Fruit fly (Drosophila melanogaster) whole organism, embryonic: ENCODE data around the gene TpnC25D.
A peak's percentile ranks its signal among the peaks of the same experiment; 100 is the strongest.

Experiments used
- Atf-2 ChIP-seq: fragments of 200-800 bp; sonication (Bioruptor generic); optimal IDR thresholded peaks from 2 replicates; lab custom pipeline; 2016; ENCODE audit warnings: missing biosample characterization, missing genetic modification characterization
- Bgb ChIP-seq: fragments of 200-800 bp; sonication (Bioruptor generic); IDR thresholded peaks from 2 replicates; pipeline ENCODE4 v1.3.6; 2022; ENCODE audit warnings: missing biosample characterization, missing genetic modification characterization; ENCODE audit not compliant: partially characterized antibody
- CG11695 ChIP-seq: fragments of 200-800 bp; sonication (Bioruptor generic); IDR thresholded peaks from 3 replicates; pipeline ENCODE4 v1.3.6; 2022; ENCODE audit warnings: missing biosample characterization, missing genetic modification characterization
- CG12299 ChIP-seq: fragments of 200-800 bp; sonication (Bioruptor generic); optimal IDR thresholded peaks from 2 replicates; lab custom pipeline; 2018; ENCODE audit warnings: missing biosample characterization, mild to moderate bottlenecking, missing genetic modification characterization
- CG13424 ChIP-seq: fragments of 200-800 bp; sonication (Bioruptor generic); optimal IDR thresholded peaks from 2 replicates; lab custom pipeline; 2019; ENCODE audit warnings: missing biosample characterization, mild to moderate bottlenecking, missing genetic modification characterization, moderate library complexity
- CG15514 ChIP-seq: fragments of 200-800 bp; sonication (Bioruptor generic); optimal IDR thresholded peaks from 3 replicates; lab custom pipeline; 2017; ENCODE audit warnings: missing biosample characterization, missing genetic modification characterization, mild to moderate bottlenecking, moderate library complexity, missing genetic modification reagents
- CG15696 ChIP-seq: fragments of 200-800 bp; sonication (Bioruptor generic); optimal IDR thresholded peaks from 2 replicates; lab custom pipeline; 2019; ENCODE audit warnings: missing biosample characterization, mild to moderate bottlenecking, missing genetic modification characterization, moderate library complexity
- CG16813 ChIP-seq: fragments of 200-800 bp; sonication (Bioruptor generic); IDR thresholded peaks from 3 replicates; pipeline ENCODE4 v1.3.6; 2022; ENCODE audit warnings: missing biosample characterization, missing genetic modification characterization; ENCODE audit not compliant: partially characterized antibody
- CG17186 ChIP-seq: fragments of 200-800 bp; sonication (Bioruptor generic); optimal IDR thresholded peaks from 3 replicates; lab custom pipeline; 2017; ENCODE audit warnings: missing biosample characterization, missing genetic modification reagents, missing genetic modification characterization
- CG17328 ChIP-seq: fragments of 200-800 bp; sonication (Bioruptor generic); IDR thresholded peaks from 2 replicates; pipeline ENCODE4 v1.3.6; 2022; ENCODE audit warnings: missing biosample characterization, missing genetic modification characterization
- CG17912 ChIP-seq: fragments of 200-800 bp; sonication (Bioruptor generic); optimal IDR thresholded peaks from 2 replicates; lab custom pipeline; 2018; ENCODE audit warnings: missing biosample characterization, mild to moderate bottlenecking, missing genetic modification characterization
- CG18619 ChIP-seq: fragments of 200-800 bp; sonication (Bioruptor generic); optimal IDR thresholded peaks from 3 replicates; lab custom pipeline; 2017; ENCODE audit warnings: missing biosample characterization, mild to moderate bottlenecking, missing genetic modification characterization
- CG2129 ChIP-seq: fragments of 200-800 bp; sonication (Bioruptor generic); IDR thresholded peaks from 2 replicates; pipeline ENCODE4 v1.3.6; 2022; ENCODE audit warnings: missing biosample characterization, missing genetic modification characterization; ENCODE audit not compliant: partially characterized antibody
- CG31224 ChIP-seq: fragments of 200-800 bp; sonication (Bioruptor generic); IDR thresholded peaks from 2 replicates; pipeline ENCODE4 v1.3.6; 2022; ENCODE audit warnings: missing biosample characterization, missing genetic modification characterization
- CG31388 ChIP-seq: fragments of 200-800 bp; sonication (Bioruptor generic); optimal IDR thresholded peaks from 2 replicates; lab custom pipeline; 2016; ENCODE audit warnings: missing biosample characterization, missing genetic modification characterization
- CG33557 ChIP-seq: fragments of 200-800 bp; sonication (Bioruptor generic); optimal IDR thresholded peaks from 2 replicates; lab custom pipeline; 2019; ENCODE audit warnings: missing biosample characterization, mild to moderate bottlenecking, missing genetic modification characterization, moderate library complexity
- CG34422 ChIP-seq: fragments of 200-800 bp; sonication (Bioruptor generic); IDR thresholded peaks from 3 replicates; pipeline ENCODE4 v1.3.6; 2022; ENCODE audit warnings: missing biosample characterization, missing genetic modification characterization
- CG3995 ChIP-seq: fragments of 200-800 bp; sonication (Bioruptor generic); optimal IDR thresholded peaks from 3 replicates; lab custom pipeline; 2016; ENCODE audit warnings: missing biosample characterization, missing genetic modification characterization
- CG4424 ChIP-seq: fragments of 200-800 bp; sonication (Bioruptor generic); optimal IDR thresholded peaks from 3 replicates; lab custom pipeline; 2016; ENCODE audit warnings: missing biosample characterization, missing genetic modification characterization
- CG6791 ChIP-seq: fragments of 200-800 bp; sonication (Bioruptor generic); IDR thresholded peaks from 3 replicates; pipeline ENCODE4 v1.3.6; 2022; ENCODE audit warnings: missing biosample characterization, missing genetic modification characterization; ENCODE audit not compliant: partially characterized antibody
- CG8924 ChIP-seq: fragments of 200-800 bp; optimal IDR thresholded peaks from 3 replicates; lab custom pipeline; 2019; ENCODE audit warnings: missing biosample characterization, mild to moderate bottlenecking, missing genetic modification characterization, moderate library complexity
- Camta ChIP-seq: fragments of 200-800 bp; sonication (Bioruptor generic); optimal IDR thresholded peaks from 2 replicates; lab custom pipeline; 2016; ENCODE audit warnings: missing biosample characterization, missing genetic modification characterization
- E2f1 ChIP-seq: fragments of 200-800 bp; sonication (Bioruptor generic); IDR thresholded peaks from 2 replicates; pipeline ENCODE4 v1.3.6; 2022; ENCODE audit warnings: missing biosample characterization, missing genetic modification characterization
- Elba2 ChIP-seq: fragments of 200-800 bp; sonication (Bioruptor generic); optimal IDR thresholded peaks from 3 replicates; lab custom pipeline; 2016; ENCODE audit warnings: missing biosample characterization, missing genetic modification characterization
- Gsc ChIP-seq: fragments of 200-800 bp; sonication (Bioruptor generic); IDR thresholded peaks from 2 replicates; pipeline ENCODE4 v1.3.6; 2022; ENCODE audit warnings: missing biosample characterization, missing genetic modification characterization
- Gug ChIP-seq: fragments of 200-800 bp; sonication (Bioruptor generic); IDR thresholded peaks from 4 replicates; pipeline ENCODE4 v1.3.6; 2022; ENCODE audit warnings: missing biosample characterization, missing genetic modification characterization
- Mrtf ChIP-seq: fragments of 200-800 bp; sonication (Bioruptor generic); IDR thresholded peaks from 3 replicates; pipeline ENCODE4 v1.3.6; 2022; ENCODE audit warnings: missing biosample characterization, missing genetic modification characterization
- Ravus ChIP-seq: fragments of 200-800 bp; sonication (Bioruptor generic); IDR thresholded peaks from 2 replicates; pipeline ENCODE4 v1.3.6; 2022; ENCODE audit warnings: missing biosample characterization, missing genetic modification characterization
- Sin3A ChIP-seq: fragments of >200 bp; optimal IDR thresholded peaks from 2 replicates; lab custom pipeline; 2018
- Sox100B ChIP-seq: fragments of 200-800 bp; sonication (Bioruptor generic); optimal IDR thresholded peaks from 3 replicates; lab custom pipeline; 2018; ENCODE audit warnings: missing biosample characterization, mild to moderate bottlenecking, missing genetic modification characterization
- Sry-δ ChIP-seq: fragments of 200-800 bp; sonication (Bioruptor generic); optimal IDR thresholded peaks from 2 replicates; lab custom pipeline; 2016; ENCODE audit warnings: missing biosample characterization, missing genetic modification characterization
- Usf ChIP-seq: fragments of 200-800 bp; sonication (Bioruptor generic); optimal IDR thresholded peaks from 2 replicates; lab custom pipeline; 2017; ENCODE audit warnings: missing genotype, missing biosample characterization, missing genetic modification characterization
- abd-A ChIP-seq: fragments of 200-800 bp; sonication (Bioruptor generic); optimal IDR thresholded peaks from 3 replicates; lab custom pipeline; 2019; ENCODE audit warnings: missing biosample characterization, mild to moderate bottlenecking, missing genetic modification characterization, moderate library complexity
- dm ChIP-seq: fragments of 200-800 bp; sonication (Bioruptor generic); optimal IDR thresholded peaks from 3 replicates; lab custom pipeline; 2016; ENCODE audit warnings: missing biosample characterization, missing genetic modification characterization
- ems ChIP-seq: fragments of 200-800 bp; sonication (Bioruptor generic); optimal IDR thresholded peaks from 3 replicates; lab custom pipeline; 2016; ENCODE audit warnings: missing biosample characterization, missing genetic modification characterization
- gfzf ChIP-seq: fragments of 200-800 bp; sonication (Bioruptor generic); optimal IDR thresholded peaks from 2 replicates; lab custom pipeline; 2016; ENCODE audit warnings: missing biosample characterization, mild to moderate bottlenecking, missing genetic modification characterization, moderate library complexity
- gsb-n ChIP-seq: fragments of 200-800 bp; sonication (Bioruptor generic); optimal IDR thresholded peaks from 3 replicates; lab custom pipeline; 2018; ENCODE audit warnings: missing biosample characterization, mild to moderate bottlenecking, missing genetic modification characterization
- gt ChIP-seq: fragments of 200-800 bp; sonication (Bioruptor generic); IDR thresholded peaks from 2 replicates; pipeline ENCODE4 v1.3.6; 2022; ENCODE audit warnings: missing biosample characterization, missing genetic modification characterization
- pan ChIP-seq, 4 experiments: fragments of >200 bp in 3 of 4; fragments of 200-800 bp in 1 of 4; sonication (Bioruptor generic) in 1 of 4; optimal IDR thresholded peaks in 3 of 4; IDR thresholded peaks in 1 of 4; 2 replicates each; pipeline versions ENCODE4 v1.3.6 to Lab custom; 2017 to 2022; ENCODE audit warnings: missing biosample characterization in 2 of 4, missing genetic modification characterization in 2 of 4, mixed read lengths in 1 of 4
- phol ChIP-seq: fragments of 200-800 bp; sonication (Bioruptor generic); optimal IDR thresholded peaks from 3 replicates; lab custom pipeline; 2018; ENCODE audit warnings: missing biosample characterization, mild to moderate bottlenecking, missing genetic modification characterization, moderate library complexity
- ranshi ChIP-seq: fragments of 200-800 bp; sonication (Bioruptor generic); IDR thresholded peaks from 2 replicates; pipeline ENCODE4 v1.3.6; 2022; ENCODE audit warnings: missing biosample characterization, missing genetic modification characterization
- schlank ChIP-seq: fragments of 200-800 bp; sonication (Bioruptor generic); optimal IDR thresholded peaks from 2 replicates; lab custom pipeline; 2018; ENCODE audit warnings: missing biosample characterization, mild to moderate bottlenecking, missing genetic modification characterization
- seq ChIP-seq: fragments of 200-800 bp; sonication (Bioruptor generic); IDR thresholded peaks from 2 replicates; pipeline ENCODE4 v1.3.6; 2022; ENCODE audit warnings: missing biosample characterization, missing genetic modification characterization
- slbo ChIP-seq: fragments of 200-800 bp; sonication (Bioruptor generic); IDR thresholded peaks from 2 replicates; pipeline ENCODE4 v1.3.6; 2022; ENCODE audit warnings: missing biosample characterization, missing genetic modification characterization
- slp2 ChIP-seq: fragments of 200-800 bp; sonication (Bioruptor generic); optimal IDR thresholded peaks from 2 replicates; lab custom pipeline; 2016; ENCODE audit warnings: missing biosample characterization, missing genetic modification characterization
- tio ChIP-seq: fragments of 200-800 bp; sonication (Bioruptor generic); optimal IDR thresholded peaks from 2 replicates; lab custom pipeline; 2017; ENCODE audit warnings: missing biosample characterization, missing genetic modification characterization, inconsistent platforms
- wdn ChIP-seq: fragments of 200-800 bp; sonication (Bioruptor generic); IDR thresholded peaks from 2 replicates; pipeline ENCODE4 v1.3.6; 2022; ENCODE audit warnings: missing biosample characterization, missing genetic modification characterization
- wek ChIP-seq: fragments of 200-800 bp; sonication (Bioruptor generic); optimal IDR thresholded peaks from 3 replicates; lab custom pipeline; 2018; ENCODE audit warnings: missing biosample characterization, mild to moderate bottlenecking, missing genetic modification characterization, moderate library complexity
- zfh1 ChIP-seq: fragments of 200-800 bp; sonication (Bioruptor generic); IDR thresholded peaks from 3 replicates; pipeline ENCODE4 v1.3.6; 2022; ENCODE audit warnings: missing biosample characterization, missing genetic modification characterization

TpnC25D gene

DNA sequence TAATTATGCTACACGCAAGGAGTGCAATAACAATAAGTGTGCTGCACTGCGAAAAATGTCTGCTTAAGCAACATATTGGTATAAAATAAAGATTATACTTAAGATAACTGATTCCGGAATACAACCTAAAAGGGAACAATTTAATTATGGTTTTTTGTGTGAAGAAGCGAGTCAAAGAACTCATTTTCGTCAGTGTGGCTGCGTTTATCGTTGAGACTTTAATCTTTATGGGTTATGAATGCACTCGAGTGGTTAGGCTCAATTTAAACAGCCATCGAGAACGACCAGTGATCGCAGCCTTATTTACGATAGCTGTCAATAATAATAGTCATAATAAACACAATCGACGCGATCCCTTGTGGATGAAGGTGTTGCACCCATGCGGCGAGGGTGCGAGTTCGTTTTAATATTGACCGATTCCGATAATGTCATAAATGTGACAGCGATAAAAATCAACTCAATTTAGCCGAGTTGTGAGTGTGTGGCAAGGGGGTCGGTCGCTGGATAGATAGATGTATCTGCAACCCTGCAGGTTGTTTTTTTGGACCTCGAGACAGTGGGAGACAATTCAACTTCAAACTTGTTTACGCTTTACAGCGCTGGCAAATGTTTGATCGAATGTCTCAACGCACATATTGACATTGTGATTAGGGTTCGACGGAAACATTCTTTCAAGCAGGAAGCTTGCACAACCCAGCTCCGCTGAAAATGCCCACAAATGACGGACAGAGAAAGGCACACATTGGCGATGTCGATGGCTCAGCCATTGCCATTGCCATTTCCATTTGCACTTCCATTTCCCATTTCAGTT lies 39.7 kb downstream of the TpnC25D start (continued):
- TF ChIP-seq CG12299 (no peak), wek (GFP tag; lab: Kevin White, UChicago) (peak; percentile 59), slp2 (GFP tag; lab: Kevin White, UChicago) (peak; percentile 3), pan (optimal IDR thresholded peaks at IDR 0.05; lab: Kevin White, UChicago) (no peak), pan (GFP tag; optimal IDR thresholded peaks at IDR 0.05 in 1 of 2, IDR thresholded peaks at IDR 0.05 in 1 of 2) (peak in 1 of 2 experiments; percentile 54), CG13424 (tag; lab: Kevin White, UChicago) (peak; percentile 34), CG17186 (GFP tag; lab: Kevin White, UChicago) (peak; percentile 36), CG11695 (GFP tag; lab: Robert Waterston, UW) (no peak), CG18619 (no peak), Mrtf (GFP tag; lab: Robert Waterston, UW) (no peak), CG6791 (GFP tag; lab: Robert Waterston, UW) (no peak), CG33557 (GFP tag; lab: Kevin White, UChicago) (peak; percentile 90), Gsc (GFP tag; lab: Robert Waterston, UW) (no peak), Gug (GFP tag; lab: Robert Waterston, UW) (peak; percentile 15; the same call in 1 of the 4 replicates), ranshi (GFP tag; lab: Robert Waterston, UW) (no peak), CG8924 (tag; lab: Kevin White, UChicago) (peak; percentile 41), tio (GFP tag; lab: Kevin White, UChicago) (peak; percentile 30), CG2129 (no peak), CG4424 (GFP tag; lab: Kevin White, UChicago) (peak; percentile 39), abd-A (tag; lab: Kevin White, UChicago) (peak; percentile 29), CG31388 (no peak), CG17912 (GFP tag; lab: Kevin White, UChicago) (no peak), CG15514 (no peak), Atf-2 (GFP tag; lab: Kevin White, UChicago) (peak; percentile 3), gt (GFP tag; lab: Robert Waterston, UW) (no peak), ems (peak; percentile 5), schlank (tag; lab: Kevin White, UChicago) (no peak), gfzf (GFP tag; lab: Kevin White, UChicago) (no peak), Bgb (no peak), slbo (GFP tag; lab: Robert Waterston, UW) (no peak; the same call in 1 of the 2 replicates), Usf (GFP tag; lab: Kevin White, UChicago) (no peak), Sry-δ (GFP tag; lab: Kevin White, UChicago) (no peak), Camta (GFP tag; lab: Kevin White, UChicago) (peak; percentile 28), phol (tag; lab: Kevin White, UChicago) (peak; percentile 33), wdn (GFP tag; lab: Robert Waterston, UW) (no peak), CG17328 (GFP tag; lab: Robert Waterston, UW) (peak; percentile 65), CG3995 (GFP tag; lab: Kevin White, UChicago) (no peak), seq (no peak), CG15696 (tag; lab: Kevin White, UChicago) (peak; percentile 86), CG31224 (GFP tag; lab: Robert Waterston, UW) (no peak), Ravus (no peak), Elba2 (GFP tag; lab: Kevin White, UChicago) (no peak), E2f1 (GFP tag; lab: Robert Waterston, UW) (no peak; the same call in 1 of the 2 replicates), dm (GFP tag; lab: Kevin White, UChicago) (no peak), CG34422 (GFP tag; lab: Robert Waterston, UW) (no peak), zfh1 (GFP tag; lab: Robert Waterston, UW) (peak; percentile 82), CG16813 (GFP tag; lab: Robert Waterston, UW) (no peak), Sox100B (GFP tag; lab: Kevin White, UChicago) (peak; percentile 46), Sin3A (no peak), gsb-n (tag; lab: Kevin White, UChicago) (peak; percentile 65)
